Worm (Caenorhabditis elegans) whole organism, L2 larva: ENCODE data around the gene gly-6.

Source experiments
- ZK546.5 ChIP-seq: sonication (generic microtip); optimal IDR thresholded peaks from 2 replicates; lab custom pipeline; 2017; ENCODE audit warnings: missing biosample characterization, missing genetic modification characterization
- ceh-82 ChIP-seq: fragments of 150-350 bp; optimal IDR thresholded peaks from 2 replicates; lab custom pipeline; 2014; ENCODE audit warnings: missing biosample characterization, missing genetic modification characterization
- egl-27 ChIP-seq: sonication (generic microtip); optimal IDR thresholded peaks from 3 replicates; lab custom pipeline; 2017; ENCODE audit warnings: missing biosample characterization, missing genetic modification reagents, missing genetic modification characterization
- elt-3 ChIP-seq: sonication (generic microtip); optimal IDR thresholded peaks from 2 replicates; lab custom pipeline; 2017; ENCODE audit warnings: missing biosample characterization, missing genetic modification characterization
- fos-1 ChIP-seq: fragments of 150-350 bp; optimal IDR thresholded peaks from 2 replicates; lab custom pipeline; 2014; ENCODE audit warnings: missing biosample characterization, missing genetic modification characterization
- gmeb-1 ChIP-seq: fragments of 150-350 bp; optimal IDR thresholded peaks from 2 replicates; lab custom pipeline; 2014; ENCODE audit warnings: missing biosample characterization, missing genetic modification characterization
- lin-11 ChIP-seq: fragments of 150-350 bp; sonication (generic microtip); optimal IDR thresholded peaks from 2 replicates; lab custom pipeline; 2014; ENCODE audit warnings: missing biosample characterization, missing genetic modification characterization, inconsistent platforms, mixed read lengths
- nhr-6 ChIP-seq: fragments of 150-350 bp; optimal IDR thresholded peaks from 2 replicates; lab custom pipeline; 2014; ENCODE audit warnings: missing biosample characterization, missing genetic modification characterization

DNA sequence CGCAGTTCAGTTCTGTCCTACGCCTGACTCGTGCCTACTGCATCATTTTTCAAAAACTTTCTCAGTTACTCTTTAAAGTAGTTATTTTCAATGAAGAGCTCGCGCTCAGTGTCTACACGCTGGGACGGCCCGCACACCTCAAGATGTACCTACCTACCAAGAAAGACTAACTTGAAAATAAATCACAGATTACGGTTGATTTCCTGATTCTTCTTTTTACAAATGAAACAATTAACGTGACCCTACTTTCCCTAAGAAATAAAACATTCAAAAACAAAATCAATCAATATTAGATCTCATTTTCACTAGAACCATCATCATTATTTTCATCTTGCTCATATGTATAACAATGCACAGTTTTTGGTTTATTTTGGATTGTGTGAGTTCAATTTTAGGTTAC lies 9.6 kb downstream of the gly-6 start, which contains the start of gene H38K22.7:
- TF ChIP-seq elt-3 (no peak), ZK546.5 (tag; lab: Kevin White, UChicago) (no peak), egl-27 (tag; lab: Kevin White, UChicago) (no peak), lin-11 (tag; lab: Kevin White, UChicago) (no peak), ceh-82 (no peak), fos-1 (tag; lab: Kevin White, UChicago) (no peak), nhr-6 (tag; lab: Kevin White, UChicago) (no peak), gmeb-1 (no peak)
